Worm (Caenorhabditis elegans) whole organism, young adult: Measurements from ENCODE around the gene C46G7.5.

ENCODE experiments used
- T26A5.8 ChIP-seq: sonication (generic microtip); optimal IDR thresholded peaks from 2 replicates; lab custom pipeline; 2016; ENCODE audit warnings: missing genetic modification characterization, missing compliant biosample characterization
- ama-1 ChIP-seq, 3 experiments: fragments of 150-350 bp in 1 of 3; sonication (generic microtip) in 2 of 3; optimal IDR thresholded peaks; 2 replicates each; lab custom pipeline; 2014 to 2018; ENCODE audit warnings: missing biosample characterization in 2 of 3, missing genetic modification characterization in 2 of 3, missing genetic modification reagents in 2 of 3
- attf-3 ChIP-seq: fragments of 200-800 bp; sonication (Bioruptor generic); conservative IDR thresholded peaks from 2 replicates; pipeline ENCODE4 v1.3.6; 2022; ENCODE audit warnings: missing genetic modification reagents, missing genetic modification characterization, missing compliant biosample characterization
- ets-4 ChIP-seq: fragments of 200-800 bp; sonication (Bioruptor generic); optimal IDR thresholded peaks from 2 replicates; lab custom pipeline; 2018; ENCODE audit warnings: mild to moderate bottlenecking, missing genetic modification characterization, missing compliant biosample characterization
- lin-26 ChIP-seq: fragments of 200-800 bp; sonication (Bioruptor generic); IDR thresholded peaks from 2 replicates; pipeline ENCODE4 v1.3.6; 2022; ENCODE audit warnings: missing genetic modification reagents, missing genetic modification characterization, missing compliant biosample characterization
- mcd-1 ChIP-seq: fragments of 200-800 bp; sonication (Bioruptor generic); IDR thresholded peaks from 2 replicates; pipeline ENCODE4 v1.3.6; 2022; ENCODE audit warnings: missing genetic modification reagents, missing genetic modification characterization, missing compliant biosample characterization
- nfya-1 ChIP-seq: sonication (generic microtip); optimal IDR thresholded peaks from 2 replicates; lab custom pipeline; 2017; ENCODE audit warnings: antibody characterized with exemption, missing compliant biosample characterization, missing genetic modification characterization, borderline replicate concordance; ENCODE audit not compliant: insufficient read depth
- nhr-179 ChIP-seq: sonication (generic microtip); optimal IDR thresholded peaks from 2 replicates; lab custom pipeline; 2016; ENCODE audit warnings: mild to moderate bottlenecking, missing genetic modification characterization, missing compliant biosample characterization
- pha-4 ChIP-seq: fragments of 150-350 bp; sonication (generic microtip); optimal IDR thresholded peaks from 2 replicates; lab custom pipeline; 2014; ENCODE audit warnings: missing biosample characterization, missing genetic modification reagents, missing genetic modification characterization
- snpc-1.1 ChIP-seq: sonication (generic microtip); optimal IDR thresholded peaks from 2 replicates; lab custom pipeline; 2017; ENCODE audit warnings: missing genetic modification characterization, mild to moderate bottlenecking, missing compliant biosample characterization, antibody characterized with exemption, moderate library complexity, missing genotype, missing genetic modification reagents; ENCODE audit not compliant: insufficient read depth
- snpc-1.3 ChIP-seq: sonication (generic microtip); optimal IDR thresholded peaks from 2 replicates; lab custom pipeline; 2017; ENCODE audit warnings: missing genetic modification characterization, mild to moderate bottlenecking, missing compliant biosample characterization, antibody characterized with exemption, moderate library complexity, missing genotype, missing genetic modification reagents; ENCODE audit not compliant: insufficient read depth
- unc-62 ChIP-seq: fragments of 150-350 bp; optimal IDR thresholded peaks from 2 replicates; lab custom pipeline; 2014; ENCODE audit warnings: missing biosample characterization, missing genetic modification reagents, missing genetic modification characterization
- ztf-18 ChIP-seq: sonication (generic microtip); optimal IDR thresholded peaks from 2 replicates; lab custom pipeline; 2016; ENCODE audit warnings: missing genotype, mild to moderate bottlenecking, missing genetic modification characterization, missing compliant biosample characterization

DNA sequence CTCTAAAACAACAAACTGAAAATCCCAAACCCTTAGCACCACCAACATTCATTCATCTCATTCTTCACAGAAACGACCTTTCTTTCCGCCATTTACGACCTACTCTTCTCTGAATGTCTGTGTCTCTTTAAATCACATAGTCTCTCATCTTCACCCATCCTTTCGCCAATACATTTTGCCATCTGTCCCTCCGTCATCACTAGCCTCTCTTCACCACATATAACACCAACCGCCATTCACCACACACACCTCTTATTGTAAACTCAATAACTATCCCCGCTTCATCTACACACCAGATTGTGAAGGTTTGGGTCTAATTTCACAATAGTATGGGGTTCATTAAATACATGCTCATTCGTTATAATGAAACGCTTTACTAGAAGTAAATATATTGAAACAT, 40.9 kb downstream of the C46G7.5 start:
- TF ChIP-seq nfya-1 (tag; lab: Kevin White, UChicago) (no peak), ztf-18 (no peak), ets-4 (GFP tag; lab: Kevin White, UChicago) (no peak), attf-3 (GFP tag; lab: Robert Waterston, UW) (no peak), mcd-1 (GFP tag; lab: Robert Waterston, UW) (no peak), T26A5.8 (tag; lab: Kevin White, UChicago) (no peak), unc-62 (no peak), snpc-1.1 (tag; lab: Kevin White, UChicago) (no peak), nhr-179 (tag; lab: Kevin White, UChicago) (no peak), pha-4 (tag; lab: Kevin White, UChicago) (no peak), lin-26 (GFP tag; lab: Robert Waterston, UW) (no peak), ama-1 (optimal IDR thresholded peaks at IDR 0.05; lab: Kevin White, UChicago) (no peak), ama-1 (GFP tag; optimal IDR thresholded peaks at IDR 0.05; lab: Kevin White, UChicago) (no peak), snpc-1.3 (tag; lab: Kevin White, UChicago) (no peak)
